Fruit fly (Drosophila melanogaster) ovary, adult (tissue): ENCODE measurements around the gene Ten-m.

Experiments used
- CG17801 ChIP-seq: fragments of 200-800 bp; optimal IDR thresholded peaks from 2 replicates; lab custom pipeline; 2019; ENCODE audit warnings: missing biosample characterization, mild to moderate bottlenecking, missing genetic modification characterization, moderate library complexity; ENCODE audit not compliant: partially characterized antibody

The Ten-m gene

dm6 chr3L:22350683-22351082 lies 57.0 kb downstream of the Ten-m start:
- TF ChIP-seq CG17801 (GFP tag; lab: Kevin White, UChicago) = no peak

DNA sequence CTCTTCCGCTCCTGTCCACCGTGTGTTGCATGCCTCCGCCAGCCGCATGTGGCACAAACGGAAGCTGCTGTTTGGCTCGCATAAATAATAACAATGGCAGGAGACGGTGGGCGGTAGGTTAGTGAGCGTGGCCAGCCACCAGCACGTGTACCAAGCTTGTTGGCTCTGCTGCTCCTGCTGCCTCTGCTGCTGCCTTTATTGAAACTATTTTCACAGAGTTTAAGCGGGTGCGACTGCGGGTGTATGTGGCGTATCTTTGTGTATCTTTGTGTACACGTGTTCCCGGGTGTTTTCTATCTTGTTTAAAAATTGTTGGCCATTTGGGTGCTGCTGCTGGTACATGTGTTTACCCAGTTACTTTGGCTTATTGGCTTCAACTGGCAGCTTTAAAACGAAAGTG lies 58.1 kb downstream of the Ten-m start:
- TF ChIP-seq CG17801 (GFP tag; lab: Kevin White, UChicago) = no peak

DNA sequence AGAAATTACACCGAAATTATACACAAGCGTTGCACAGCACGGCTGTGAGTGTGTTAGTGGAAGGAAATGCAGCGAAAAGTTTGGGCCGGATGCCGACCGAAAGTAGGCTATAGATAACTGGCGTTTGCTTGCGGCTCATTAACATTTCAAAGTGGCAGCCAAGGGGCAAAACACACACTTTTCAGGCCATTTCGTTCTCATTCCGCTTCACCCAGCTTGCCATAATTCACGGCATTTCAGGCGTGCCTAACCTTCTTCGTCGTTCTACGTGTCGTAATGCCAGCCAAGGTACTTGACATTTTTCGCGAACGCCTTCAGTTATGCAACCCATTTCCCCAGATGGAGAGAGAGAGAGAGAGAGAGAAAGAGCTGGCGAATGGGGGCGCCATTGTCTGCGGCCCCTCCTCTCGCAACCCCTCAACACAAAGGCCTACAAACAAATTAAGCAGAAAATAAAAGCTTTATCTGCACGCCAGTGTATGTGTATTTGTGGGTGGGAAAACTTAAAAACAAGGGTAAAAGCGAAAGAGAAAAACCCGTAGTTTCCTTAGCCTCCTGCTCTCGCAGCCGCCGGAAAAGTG lies 61.0 kb downstream of the Ten-m start:
- TF ChIP-seq CG17801 (GFP tag; lab: Kevin White, UChicago) = no peak

DNA sequence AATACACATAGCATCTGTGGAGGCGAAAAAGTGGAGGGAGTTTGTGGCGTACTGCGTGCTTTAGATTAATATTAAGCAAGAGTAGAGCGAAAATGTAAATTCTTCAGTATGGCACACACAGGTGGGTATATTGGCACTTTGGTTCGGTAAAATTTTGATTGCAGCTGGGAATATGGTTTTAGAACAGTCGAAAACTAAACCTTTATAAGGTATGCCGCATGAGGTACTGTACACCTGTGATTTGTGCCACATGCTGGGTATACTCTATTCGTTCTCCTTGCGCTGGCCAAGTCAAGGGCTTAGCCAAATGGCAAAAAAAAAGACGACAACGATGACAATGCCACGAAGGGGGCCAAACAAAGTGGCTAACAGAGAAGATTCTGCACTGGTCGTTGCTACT lies 65.1 kb downstream of the Ten-m start:
- TF ChIP-seq CG17801 (GFP tag; lab: Kevin White, UChicago) = no peak

DNA sequence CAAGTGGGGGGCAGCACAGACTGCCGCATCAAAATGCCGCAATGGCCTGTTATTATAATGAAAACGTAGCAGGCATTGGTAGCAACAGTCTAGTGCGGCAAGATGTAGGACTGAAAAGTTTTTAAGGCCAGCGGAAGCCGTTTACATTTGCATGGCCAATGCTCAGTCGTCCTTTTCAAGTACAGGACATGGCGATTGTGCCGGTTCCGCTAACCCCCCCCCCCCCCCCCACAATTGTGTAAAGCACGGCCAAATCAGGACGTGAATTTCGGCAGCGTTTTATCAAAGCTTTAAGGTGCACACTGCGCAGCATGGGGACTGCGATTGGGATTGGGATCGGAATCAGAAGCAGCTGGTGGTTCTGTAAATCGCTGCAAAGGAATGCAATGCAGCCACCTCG lies 69.8 kb downstream of the Ten-m start:
- TF ChIP-seq CG17801 (GFP tag; lab: Kevin White, UChicago) = no peak

- no peak for TF ChIP-seq CG17801 (GFP tag; lab: Kevin White, UChicago)
These were observed 78.2 kb downstream of the Ten-m start, which contains the start of gene CG32450 for dm6 chr3L:22329478-22329877. Gene CG32450, plus strand, starts transcription at chr3L:22329778.

DNA sequence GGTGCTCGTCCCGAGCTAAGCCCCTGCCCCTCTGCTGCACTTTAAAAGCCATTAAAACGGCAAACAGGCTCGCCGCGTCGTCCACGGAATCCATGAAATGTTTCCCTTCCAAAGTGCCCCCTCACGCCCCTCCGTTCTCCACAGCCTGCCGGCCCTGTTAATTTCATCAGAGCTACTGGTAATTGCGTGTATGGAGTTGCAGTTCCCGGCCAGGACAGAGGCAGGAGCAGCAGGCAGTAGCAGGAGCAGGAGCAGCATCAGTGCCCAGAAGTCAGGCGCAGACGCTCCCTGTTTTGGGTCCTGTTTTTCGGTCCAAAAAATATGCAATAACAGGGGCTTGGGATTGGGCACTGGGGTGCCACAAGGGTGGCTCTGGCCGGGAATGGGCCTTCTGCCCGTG lies 90.8 kb downstream of the Ten-m start:
- TF ChIP-seq CG17801 (GFP tag; lab: Kevin White, UChicago) = no peak

dm6 chr3L:22287994-22288766 lies 119.5 kb downstream of the Ten-m start, which contains the start of the genes Hem and IleRS:
Gene Hem, minus strand, starts transcription at chr3L:22288195.
Gene IleRS, plus strand, starts transcription at chr3L:22288665.
- TF ChIP-seq CG17801 (GFP tag; lab: Kevin White, UChicago) = peak; percentile 83

dm6 chr3L:22277186-22277585 lies 130.5 kb downstream of the Ten-m start:
- TF ChIP-seq CG17801 (GFP tag; lab: Kevin White, UChicago) = no peak

DNA sequence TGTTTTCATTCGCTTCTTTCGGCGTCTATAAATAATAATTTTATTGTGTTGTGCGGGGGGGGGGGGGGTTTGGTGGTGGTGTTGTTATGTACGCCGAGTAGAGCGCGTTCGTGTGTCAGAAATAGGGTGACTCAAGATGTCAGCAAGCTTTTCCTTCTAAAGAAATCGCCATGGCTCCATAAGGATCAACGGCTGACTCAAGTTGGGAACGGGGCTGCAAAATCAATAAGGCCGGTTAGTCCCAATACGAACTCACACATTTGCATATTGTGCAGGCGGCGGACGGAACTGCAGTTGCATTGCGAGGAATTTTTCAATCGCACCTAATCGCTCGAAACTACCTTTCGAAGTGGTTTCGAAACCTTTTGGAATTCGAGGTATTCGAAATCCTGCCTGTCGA lies 131.0 kb downstream of the Ten-m start:
- TF ChIP-seq CG17801 (GFP tag; lab: Kevin White, UChicago) = no peak

- TF ChIP-seq CG17801 (GFP tag; lab: Kevin White, UChicago) = no peak
These were observed 131.7 kb downstream of the Ten-m start for dm6 chr3L:22275989-22276388.

dm6 chr3L:22273529-22274301 lies 133.9 kb downstream of the Ten-m start, which contains the start of gene Srpk79D:
Gene Srpk79D, plus strand, starts transcription at chr3L:22273985.
- TF ChIP-seq CG17801 (GFP tag; lab: Kevin White, UChicago) = no peak

DNA sequence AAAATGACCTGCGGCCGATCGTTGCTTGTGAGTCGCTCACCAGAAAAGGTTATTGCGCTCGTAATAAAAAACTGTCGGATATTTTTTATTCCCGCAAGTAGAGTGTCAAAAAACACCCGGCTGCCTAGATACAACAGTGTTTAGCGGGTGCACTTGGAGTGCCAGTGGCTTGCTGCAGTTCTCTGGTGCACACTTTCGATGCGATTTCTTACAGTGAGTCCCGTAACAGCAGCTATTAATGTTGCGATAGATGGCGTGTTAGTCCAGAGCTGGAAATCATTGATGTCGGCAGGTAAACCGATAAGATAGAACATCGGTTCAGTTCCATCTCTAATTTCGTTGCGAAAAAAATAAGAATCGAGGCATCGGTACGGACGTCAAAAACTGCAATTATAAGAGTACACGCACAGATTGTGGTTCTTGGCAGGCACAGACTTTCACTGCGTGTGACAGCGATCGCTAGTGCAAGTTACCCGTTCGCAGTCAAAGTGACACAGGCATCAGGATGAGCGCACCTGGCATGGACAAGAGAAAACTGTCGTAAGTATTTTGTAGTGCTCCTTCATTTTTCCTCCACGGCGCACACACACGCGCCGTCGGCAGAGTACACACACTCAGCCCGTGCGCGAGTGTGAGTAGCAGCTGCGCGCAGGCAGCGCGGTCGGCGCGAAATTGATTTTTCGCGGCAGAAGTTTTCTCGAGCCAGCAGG lies 140.3 kb downstream of the Ten-m start, which contains the start of gene Csp:
Gene Csp, plus strand, starts transcription at position 135 of the 710 bp plus-strand sequence.
- TF ChIP-seq CG17801 (GFP tag; lab: Kevin White, UChicago) = peak; percentile 63

- TF ChIP-seq CG17801 (GFP tag; lab: Kevin White, UChicago) = peak; percentile 15
These were observed 141.1 kb downstream of the Ten-m start, which contains the start of gene CG11523 for dm6 chr3L:22266535-22266934. Gene CG11523, minus strand, starts transcription at chr3L:22266679.
